Fruit fly (Drosophila melanogaster) whole organism, pupa: ENCODE data around the gene IRSp53.

Experiments
- CG10348 ChIP-seq: fragments of 200-800 bp; sonication (Bioruptor generic); IDR thresholded peaks from 2 replicates; pipeline ENCODE4 v1.3.6; 2022; ENCODE audit warnings: missing biosample characterization, missing genetic modification characterization
- CG12605 ChIP-seq: fragments of 200-800 bp; sonication (Bioruptor generic); IDR thresholded peaks from 2 replicates; pipeline ENCODE4 v1.3.6; 2022; ENCODE audit warnings: missing biosample characterization, missing genetic modification characterization
- CG13204 ChIP-seq: fragments of 200-800 bp; sonication (Bioruptor generic); optimal IDR thresholded peaks from 2 replicates; lab custom pipeline; 2018; ENCODE audit warnings: missing biosample characterization, mild to moderate bottlenecking, missing genetic modification characterization, moderate library complexity
- CG14655 ChIP-seq: fragments of 200-800 bp; sonication (Bioruptor generic); optimal IDR thresholded peaks from 3 replicates; lab custom pipeline; 2017; ENCODE audit warnings: mild to moderate bottlenecking, missing biosample characterization, missing genetic modification reagents, missing genetic modification characterization
- CG15710 ChIP-seq: fragments of 200-800 bp; sonication (Bioruptor generic); optimal IDR thresholded peaks from 2 replicates; lab custom pipeline; 2018; ENCODE audit warnings: missing biosample characterization, mild to moderate bottlenecking, missing genetic modification characterization, moderate library complexity
- CG17806 ChIP-seq: fragments of 200-800 bp; sonication (Bioruptor generic); optimal IDR thresholded peaks from 2 replicates; lab custom pipeline; 2018; ENCODE audit warnings: missing biosample characterization, mild to moderate bottlenecking, missing genetic modification characterization, moderate library complexity
- CG32121 ChIP-seq: fragments of 200-800 bp; sonication (Bioruptor generic); IDR thresholded peaks from 2 replicates; pipeline ENCODE4 v1.3.6; 2022; ENCODE audit warnings: missing biosample characterization, missing genetic modification characterization
- CG34367 ChIP-seq: fragments of 200-800 bp; sonication (Bioruptor generic); optimal IDR thresholded peaks from 2 replicates; lab custom pipeline; 2018; ENCODE audit warnings: missing biosample characterization, mild to moderate bottlenecking, missing genetic modification characterization
- CG4496 ChIP-seq: fragments of 200-800 bp; sonication (Bioruptor generic); IDR thresholded peaks from 3 replicates; pipeline ENCODE4 v1.3.6; 2022; ENCODE audit warnings: missing biosample characterization, missing genetic modification characterization
- CG8159 ChIP-seq: fragments of 200-800 bp; sonication (Bioruptor generic); optimal IDR thresholded peaks from 3 replicates; lab custom pipeline; 2018; ENCODE audit warnings: missing biosample characterization, mild to moderate bottlenecking, missing genetic modification characterization, moderate library complexity
- CG8301 ChIP-seq: fragments of 200-800 bp; sonication (Bioruptor generic); optimal IDR thresholded peaks from 2 replicates; lab custom pipeline; 2018; ENCODE audit warnings: missing biosample characterization, mild to moderate bottlenecking, missing genetic modification characterization
- CG9948 ChIP-seq: fragments of 200-800 bp; sonication (Bioruptor generic); optimal IDR thresholded peaks from 2 replicates; lab custom pipeline; 2018; ENCODE audit warnings: missing biosample characterization, mild to moderate bottlenecking, missing genetic modification characterization, moderate library complexity
- D1 ChIP-seq: fragments of 200-800 bp; sonication (Bioruptor generic); optimal IDR thresholded peaks from 2 replicates; lab custom pipeline; 2018; ENCODE audit warnings: missing biosample characterization, mild to moderate bottlenecking, missing genetic modification characterization, moderate library complexity
- EcR ChIP-seq: fragments of 200-800 bp; sonication (Bioruptor generic); optimal IDR thresholded peaks from 3 replicates; lab custom pipeline; 2019; ENCODE audit warnings: missing biosample characterization, missing genetic modification characterization, mild to moderate bottlenecking, moderate library complexity, missing genetic modification reagents
- Ets98B ChIP-seq: fragments of 200-800 bp; sonication (Bioruptor generic); IDR thresholded peaks from 2 replicates; pipeline ENCODE4 v1.3.6; 2022; ENCODE audit warnings: missing biosample characterization, missing genetic modification characterization
- Pif1A ChIP-seq: fragments of 200-800 bp; sonication (Bioruptor generic); optimal IDR thresholded peaks from 3 replicates; lab custom pipeline; 2016; ENCODE audit warnings: missing biosample characterization, missing genetic modification characterization
- Pif1B ChIP-seq: fragments of 200-800 bp; sonication (Bioruptor generic); optimal IDR thresholded peaks from 3 replicates; lab custom pipeline; 2016; ENCODE audit warnings: missing biosample characterization, missing genetic modification characterization
- Snoo ChIP-seq: fragments of 200-800 bp; sonication (Bioruptor generic); optimal IDR thresholded peaks from 3 replicates; lab custom pipeline; 2017; ENCODE audit warnings: missing biosample characterization, mild to moderate bottlenecking, missing genetic modification characterization, inconsistent platforms
- fd96Ca ChIP-seq: fragments of 200-800 bp; sonication (Bioruptor generic); IDR thresholded peaks from 3 replicates; pipeline ENCODE4 v1.3.6; 2022; ENCODE audit warnings: missing biosample characterization, missing genetic modification characterization
- gl ChIP-seq: fragments of 200-800 bp; sonication (Bioruptor generic); optimal IDR thresholded peaks from 2 replicates; lab custom pipeline; 2018; ENCODE audit warnings: missing biosample characterization, mild to moderate bottlenecking, missing genetic modification characterization
- rn ChIP-seq: fragments of 200-800 bp; sonication (Bioruptor generic); IDR thresholded peaks from 2 replicates; pipeline ENCODE4 v1.3.6; 2022; ENCODE audit warnings: missing biosample characterization, missing genetic modification characterization

The IRSp53 gene

DNA sequence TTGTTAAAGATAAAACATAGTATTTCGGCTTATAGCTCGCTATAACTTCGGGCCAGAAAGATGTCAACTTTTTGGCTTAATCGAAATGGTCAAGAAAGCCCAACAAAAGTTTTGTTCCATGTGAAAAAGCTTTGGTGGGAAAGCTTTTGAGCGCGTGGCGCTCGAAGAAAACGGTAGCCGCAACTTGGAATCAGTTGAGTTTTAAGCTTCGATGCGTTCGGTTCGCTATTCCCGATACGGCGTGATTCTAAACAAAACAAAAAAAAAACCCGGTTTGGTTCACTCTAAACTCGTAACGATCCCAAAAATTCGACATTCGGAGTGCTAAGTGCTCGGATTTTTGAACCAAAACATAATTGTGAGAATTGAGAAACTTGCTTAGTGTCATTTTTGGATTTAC is at the start of gene IRSp53:
TSS of gene IRSp53 (plus strand) at position 204 of the 400 bp plus-strand sequence.
- no peak for TF ChIP-seq fd96Ca
- no peak for TF ChIP-seq CG34367 (tag; lab: Kevin White, UChicago)
- TF ChIP-seq CG15710 (tag; lab: Kevin White, UChicago): no peak
- no peak for TF ChIP-seq CG14655 (GFP tag; lab: Kevin White, UChicago)
- peak; percentile 43; the same call in 1 of the 2 replicates for TF ChIP-seq Ets98B
- TF ChIP-seq Pif1B (GFP tag; lab: Kevin White, UChicago): no peak
- TF ChIP-seq CG8159 (tag; lab: Kevin White, UChicago): peak; percentile 57
- TF ChIP-seq CG9948 (tag; lab: Kevin White, UChicago): no peak
- TF ChIP-seq CG4496 (GFP tag; lab: Robert Waterston, UW): peak; percentile 18; the same call in 1 of the 3 replicates
- no peak for TF ChIP-seq CG13204 (GFP tag; lab: Kevin White, UChicago)
- TF ChIP-seq Snoo (tag; lab: Kevin White, UChicago): no peak
- TF ChIP-seq CG8301 (tag; lab: Kevin White, UChicago): no peak
- no peak for TF ChIP-seq EcR (GFP tag; lab: Kevin White, UChicago)
- TF ChIP-seq CG10348 (GFP tag; lab: Robert Waterston, UW): no peak
- no peak for TF ChIP-seq gl (tag; lab: Kevin White, UChicago)
- 0 out of 2 replicates have a peak, but pooled peaks have one; percentile 11 for TF ChIP-seq CG12605

DNA sequence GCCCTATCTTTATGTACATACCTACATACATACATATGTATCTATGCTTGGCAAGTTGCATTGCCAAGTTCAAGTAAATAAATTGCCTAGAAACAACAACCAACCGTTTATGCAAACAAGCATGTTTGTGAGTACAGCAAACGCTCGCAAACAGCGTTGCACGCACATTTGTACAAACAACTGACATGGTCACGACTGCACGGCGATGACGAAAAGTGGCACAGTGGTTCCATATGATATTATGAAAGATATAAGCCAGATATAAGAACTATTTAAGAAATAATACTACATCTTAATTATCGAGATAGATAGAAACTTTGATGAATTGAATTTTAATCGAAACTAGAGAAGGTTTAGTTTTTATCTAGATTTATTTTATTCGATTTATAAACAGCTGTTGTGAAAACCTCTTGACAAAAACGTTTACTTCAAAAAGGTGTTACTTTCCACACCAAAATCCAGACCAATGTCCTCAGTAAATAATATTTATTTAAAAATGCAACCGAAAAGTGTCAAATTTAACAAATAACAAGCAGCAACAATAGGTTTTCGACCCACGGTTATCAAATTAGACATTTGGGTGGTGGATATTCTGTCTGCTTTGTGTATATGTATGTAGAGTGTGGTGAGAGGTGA is 45.9 kb upstream of the IRSp53 start:
- peak; percentile 31 for TF ChIP-seq CG8159 (tag; lab: Kevin White, UChicago)
- TF ChIP-seq D1 (tag; lab: Kevin White, UChicago): no peak
- TF ChIP-seq CG4496 (GFP tag; lab: Robert Waterston, UW): no peak
- TF ChIP-seq CG8301 (tag; lab: Kevin White, UChicago): peak; percentile 59
- TF ChIP-seq Ets98B: peak; percentile 49
- peak; percentile 71 for TF ChIP-seq CG14655 (GFP tag; lab: Kevin White, UChicago)
- TF ChIP-seq CG32121 (GFP tag; lab: Robert Waterston, UW): peak; percentile 63
- peak; percentile 72 for TF ChIP-seq Pif1B (GFP tag; lab: Kevin White, UChicago)
- no peak for TF ChIP-seq gl (tag; lab: Kevin White, UChicago)
- TF ChIP-seq CG13204 (GFP tag; lab: Kevin White, UChicago): no peak
- TF ChIP-seq Pif1A (GFP tag; lab: Kevin White, UChicago): peak; percentile 63
- peak; percentile 38 for TF ChIP-seq Snoo (tag; lab: Kevin White, UChicago)
- peak; percentile 39 for TF ChIP-seq CG9948 (tag; lab: Kevin White, UChicago)
- TF ChIP-seq, all 21 proteins: peak for 9

DNA sequence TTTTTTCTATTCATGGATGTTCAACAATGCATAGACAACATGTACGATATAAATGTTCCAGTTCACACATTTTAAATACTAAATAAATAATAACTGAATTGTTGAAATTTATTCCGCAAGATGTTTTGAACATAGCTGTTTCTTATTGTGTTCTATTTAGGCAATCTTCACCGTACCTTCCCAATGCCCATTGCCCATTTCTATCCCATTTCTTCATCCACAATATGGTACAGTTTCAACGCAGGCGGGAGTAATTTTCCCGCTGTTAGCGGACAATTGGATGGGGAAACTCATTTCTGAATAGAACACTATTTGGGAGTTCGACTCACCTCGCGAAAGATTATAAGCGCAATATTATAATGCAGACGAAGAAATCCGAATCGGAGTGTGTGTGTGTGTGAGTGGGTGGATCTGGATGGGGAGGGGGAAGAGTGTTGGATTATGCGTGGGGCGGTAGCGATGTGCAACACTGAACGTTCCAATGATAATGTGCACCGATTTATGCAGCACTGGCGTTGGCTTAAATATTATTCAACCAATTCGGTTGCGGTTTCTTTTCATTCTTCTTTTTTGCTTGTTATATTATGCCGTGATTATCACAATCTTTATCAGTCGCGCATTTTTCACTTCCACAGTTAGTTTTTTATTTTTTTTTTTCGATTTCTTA is 43.8 kb upstream of the IRSp53 start:
- TF ChIP-seq CG34367 (tag; lab: Kevin White, UChicago) (no peak), gl (tag; lab: Kevin White, UChicago) (no peak), EcR (GFP tag; lab: Kevin White, UChicago) (no peak), CG32121 (GFP tag; lab: Robert Waterston, UW) (peak; percentile 57; the same call in 1 of the 2 replicates), CG9948 (tag; lab: Kevin White, UChicago) (no peak), CG12605 (0 out of 2 replicates have a peak, but pooled peaks have one; percentile 21), Ets98B (peak; percentile 49), CG10348 (GFP tag; lab: Robert Waterston, UW) (no peak), CG14655 (GFP tag; lab: Kevin White, UChicago) (peak; percentile 33), Pif1A (GFP tag; lab: Kevin White, UChicago) (peak; percentile 36), rn (GFP tag; lab: Robert Waterston, UW) (no peak), CG15710 (tag; lab: Kevin White, UChicago) (peak; percentile 23), CG4496 (GFP tag; lab: Robert Waterston, UW) (peak; percentile 50), CG8159 (tag; lab: Kevin White, UChicago) (peak; percentile 25), CG13204 (GFP tag; lab: Kevin White, UChicago) (peak; percentile 34), CG17806 (tag; lab: Kevin White, UChicago) (no peak), fd96Ca (peak; percentile 52; the same call in 1 of the 3 replicates), D1 (tag; lab: Kevin White, UChicago) (no peak), CG8301 (tag; lab: Kevin White, UChicago) (peak; percentile 4), Pif1B (GFP tag; lab: Kevin White, UChicago) (peak; percentile 50), Snoo (tag; lab: Kevin White, UChicago) (peak; percentile 60)
- TF ChIP-seq, all 21 proteins: peak for 13

DNA sequence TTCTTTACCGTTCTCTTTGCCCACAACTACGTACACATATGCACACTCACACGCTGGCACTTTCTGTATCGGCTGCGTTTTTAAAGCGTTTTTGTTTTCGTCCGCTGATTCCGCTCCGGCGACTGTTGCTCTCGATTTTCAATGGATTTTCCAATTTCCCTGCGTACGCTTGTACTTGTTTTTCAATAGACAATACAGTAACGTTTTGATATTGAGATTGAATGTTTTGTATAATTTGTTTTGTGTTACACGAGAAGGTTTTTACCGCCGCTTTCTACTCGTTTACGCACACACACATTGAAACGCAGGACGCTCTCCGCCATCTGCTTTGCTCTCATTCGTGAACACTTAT is 43.3 kb upstream of the IRSp53 start:
- TF ChIP-seq Pif1A (GFP tag; lab: Kevin White, UChicago): no peak
- TF ChIP-seq CG15710 (tag; lab: Kevin White, UChicago): no peak
- TF ChIP-seq gl (tag; lab: Kevin White, UChicago): no peak
- TF ChIP-seq rn (GFP tag; lab: Robert Waterston, UW): no peak
- TF ChIP-seq EcR (GFP tag; lab: Kevin White, UChicago): no peak
- TF ChIP-seq CG34367 (tag; lab: Kevin White, UChicago): no peak
- TF ChIP-seq Snoo (tag; lab: Kevin White, UChicago): no peak
- TF ChIP-seq Ets98B: no peak

DNA sequence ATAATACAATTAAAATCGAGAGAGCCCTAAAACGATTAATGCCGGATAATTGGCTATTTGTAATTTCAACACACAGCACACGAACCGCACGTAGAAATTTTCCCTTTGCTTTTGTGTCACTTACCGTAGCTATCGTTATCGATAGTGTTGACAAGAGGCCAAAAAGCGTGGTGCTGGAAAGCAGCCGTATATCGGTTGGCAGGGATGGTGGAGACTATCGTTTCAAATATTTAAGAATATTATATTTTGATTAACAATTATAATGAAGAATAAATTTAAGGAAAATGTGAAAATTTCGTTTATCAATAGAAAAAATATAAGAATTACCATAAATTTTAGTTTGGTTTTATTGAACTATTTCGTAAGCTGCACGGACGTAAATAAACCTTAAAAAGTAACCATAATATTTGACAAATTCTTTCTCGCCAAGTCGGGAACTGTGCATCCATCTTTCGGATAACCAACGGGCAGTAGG is 42.8 kb upstream of the IRSp53 start, which contains the start of gene JIL-1:
TSS of gene JIL-1 (minus strand) at position 148 of the 475 bp plus-strand sequence.
- TF ChIP-seq CG17806 (tag; lab: Kevin White, UChicago) (peak; percentile 14), CG34367 (tag; lab: Kevin White, UChicago) (no peak), CG13204 (GFP tag; lab: Kevin White, UChicago) (no peak), CG8159 (tag; lab: Kevin White, UChicago) (peak; percentile 41), CG32121 (GFP tag; lab: Robert Waterston, UW) (peak; percentile 38; the same call in 1 of the 2 replicates), Pif1B (GFP tag; lab: Kevin White, UChicago) (peak; percentile 44), CG8301 (tag; lab: Kevin White, UChicago) (peak; percentile 5), CG15710 (tag; lab: Kevin White, UChicago) (peak; percentile 42), Ets98B (peak; percentile 77), CG4496 (GFP tag; lab: Robert Waterston, UW) (peak; percentile 50; the same call in 2 of the 3 replicates), Pif1A (GFP tag; lab: Kevin White, UChicago) (peak; percentile 44), CG12605 (no peak), CG10348 (GFP tag; lab: Robert Waterston, UW) (no peak), Snoo (tag; lab: Kevin White, UChicago) (peak; percentile 20), EcR (GFP tag; lab: Kevin White, UChicago) (no peak), fd96Ca (peak; percentile 69), CG9948 (tag; lab: Kevin White, UChicago) (no peak), D1 (tag; lab: Kevin White, UChicago) (peak; percentile 57), gl (tag; lab: Kevin White, UChicago) (no peak), rn (GFP tag; lab: Robert Waterston, UW) (0 out of 2 replicates have a peak, but pooled peaks have one; percentile 10), CG14655 (GFP tag; lab: Kevin White, UChicago) (peak; percentile 21)
